Fruit fly (Drosophila melanogaster): ENCODE results near the gene CG3823.
A peak's percentile ranks its signal among the peaks of the same experiment; 100 is the strongest.

CG3823 gene

dm6 chrX:6303675-6304074, at the start of gene CG3823:
TSS of gene CG3823 (plus strand) at chrX:6303975.
- TF ChIP-seq CG10959 (GFP tag; IDR thresholded peaks at IDR 0.05): no peak
- 0 out of 3 replicates have a peak, but pooled peaks have one; percentile 18 for TF ChIP-seq CG6175 (GFP tag; IDR thresholded peaks at IDR 0.05)
- TF ChIP-seq CG1832 (GFP tag; optimal IDR thresholded peaks at IDR 0.05): peak; percentile 21
- TF ChIP-seq Adf1 (GFP tag; IDR thresholded peaks at IDR 0.05): peak; percentile 61

- TF ChIP-seq Med (GFP tag) (peak; percentile 60), crol (GFP tag; IDR thresholded peaks at IDR 0.05) (peak; percentile 67), cg (GFP tag; optimal IDR thresholded peaks at IDR 0.05) (peak; percentile 77), MESR4 (GFP tag; optimal IDR thresholded peaks at IDR 0.05) (peak; percentile 30), ci (GFP tag; IDR thresholded peaks at IDR 0.05) (peak; percentile 25; the same call in 1 of the 3 replicates), Jarid2 (GFP tag; optimal IDR thresholded peaks at IDR 0.05) (peak; percentile 4), insv (GFP tag; optimal IDR thresholded peaks at IDR 0.05) (peak; percentile 84 to 95), CG3065 (GFP tag; optimal IDR thresholded peaks at IDR 0.05) (no peak), Elba2 (GFP tag; optimal IDR thresholded peaks at IDR 0.05) (peak; percentile 83), CG3847 (GFP tag; IDR thresholded peaks at IDR 0.05) (no peak), nerfin-1 (tag; optimal IDR thresholded peaks at IDR 0.05) (peak; percentile 19), bowl (GFP tag; IDR thresholded peaks at IDR 0.05) (no peak), sens (GFP tag) (peak; percentile 37), klu (GFP tag; IDR thresholded peaks at IDR 0.05) (no peak), Bdp1 (GFP tag; optimal IDR thresholded peaks at IDR 0.05) (no peak)
Measured at dm6 chrX:6254617-6255349, 49.0 kb upstream of the CG3823 start.

dm6 chrX:6255414-6255915, 48.3 kb upstream of the CG3823 start, which contains the start of the genes Rbcn-3A and Spx:
TSS of gene Rbcn-3A (minus strand) at chrX:6255487.
TSS of gene Spx (plus strand) at chrX:6255822.
- TF ChIP-seq yki (optimal IDR thresholded peaks at IDR 0.05): no peak
- no peak for TF ChIP-seq dm (GFP tag; optimal IDR thresholded peaks at IDR 0.05)
- TF ChIP-seq CG12659 (GFP tag; optimal IDR thresholded peaks at IDR 0.05): peak; percentile 63
- TF ChIP-seq CG18262 (tag; optimal IDR thresholded peaks at IDR 0.05): peak; percentile 38
- TF ChIP-seq CG15601 (tag; optimal IDR thresholded peaks at IDR 0.05): peak; percentile 29
- TF ChIP-seq Gsc (GFP tag; IDR thresholded peaks at IDR 0.05): no peak
- no peak for TF ChIP-seq gsb-n (tag; optimal IDR thresholded peaks at IDR 0.05)
- no peak for TF ChIP-seq Hand (GFP tag; optimal IDR thresholded peaks at IDR 0.05)
- TF ChIP-seq Chrac-16 (GFP tag; optimal IDR thresholded peaks at IDR 0.05): no peak
- peak; percentile 32 for TF ChIP-seq lilli (GFP tag; optimal IDR thresholded peaks at IDR 0.05)
- TF ChIP-seq gsb (GFP tag; IDR thresholded peaks at IDR 0.05): no peak
- no peak for TF ChIP-seq CG12104 (GFP tag; optimal IDR thresholded peaks at IDR 0.05)
- no peak for TF ChIP-seq mam (GFP tag; optimal IDR thresholded peaks at IDR 0.05)
- no peak for TF ChIP-seq zf30C (GFP tag; optimal IDR thresholded peaks at IDR 0.05)
- no peak for TF ChIP-seq ssp (GFP tag; IDR thresholded peaks at IDR 0.05)
- TF ChIP-seq pnt (GFP tag; optimal IDR thresholded peaks at IDR 0.05): no peak
- TF ChIP-seq CG10267 (tag; optimal IDR thresholded peaks at IDR 0.05): peak; percentile 39
- TF ChIP-seq CG16779 (GFP tag; IDR thresholded peaks at IDR 0.05): no peak
- TF ChIP-seq ind (GFP tag; optimal IDR thresholded peaks at IDR 0.05): peak; percentile 32
- TF ChIP-seq CG10959 (GFP tag; IDR thresholded peaks at IDR 0.05): no peak
- no peak for TF ChIP-seq wor (GFP tag; IDR thresholded peaks at IDR 0.05)
- no peak for TF ChIP-seq CHES-1-like (GFP tag; optimal IDR thresholded peaks at IDR 0.05)
- TF ChIP-seq Kr (GFP tag; optimal IDR thresholded peaks at IDR 0.05): no peak
- no peak for TF ChIP-seq Fer3 (tag; optimal IDR thresholded peaks at IDR 0.05)
- no peak for TF ChIP-seq odd (GFP tag; optimal IDR thresholded peaks at IDR 0.05)
- TF ChIP-seq cas (GFP tag; IDR thresholded peaks at IDR 0.05): no peak
- no peak for TF ChIP-seq ranshi (GFP tag; IDR thresholded peaks at IDR 0.05)
- TF ChIP-seq shn (GFP tag; optimal IDR thresholded peaks at IDR 0.05): no peak
- peak; percentile 61; the same call in 2 of the 3 replicates for TF ChIP-seq mld (GFP tag; IDR thresholded peaks at IDR 0.05; ENCODE audit: partially characterized antibody)
- peak; percentile 8 for TF ChIP-seq CG9817 (tag; optimal IDR thresholded peaks at IDR 0.05)
- TF ChIP-seq Med (GFP tag): no peak
- no peak for TF ChIP-seq chm (GFP tag; IDR thresholded peaks at IDR 0.05)

Measured in whole organism, embryonic.